Worm (Caenorhabditis elegans): ENCODE measurements around the gene F38A1.6.

- TF ChIP-seq ama-1 (optimal IDR thresholded peaks at IDR 0.05) = no peak
- no peak for TF ChIP-seq zag-1 (tag; optimal IDR thresholded peaks at IDR 0.05)
- no peak for TF ChIP-seq skn-1 (tag; optimal IDR thresholded peaks at IDR 0.05)
- no peak for TF ChIP-seq pqm-1 (tag; optimal IDR thresholded peaks at IDR 0.05)
- TF ChIP-seq mdl-1 (tag; optimal IDR thresholded peaks at IDR 0.05) = no peak
- TF ChIP-seq elt-2 (tag; optimal IDR thresholded peaks at IDR 0.05) = no peak
Measured at ce11 chrIV:1204870-1205269, 46.8 kb upstream of the F38A1.6 start, which contains the start of gene dsl-2.

Measured in whole organism, L3 larva.